Fruit fly (Drosophila melanogaster): Measurements from ENCODE around the gene Sid.

- TF ChIP-seq psq (optimal IDR thresholded peaks at IDR 0.05) (no peak), h (optimal IDR thresholded peaks at IDR 0.05) (no peak), insv (optimal IDR thresholded peaks at IDR 0.05) (no peak)
These were observed 1.6 kb downstream of the Sid start for dm6 chr3R:28672134-28672533.
